Worm (Caenorhabditis elegans): ENCODE data around the gene zip-11.

The zip-11 gene

ce11 chrIV:3311243-3311642 is at the start of gene zip-11:
TSS of gene zip-11 (plus strand) at chrIV:3311276.
- peak; percentile 69 for TF ChIP-seq C34F6.9 (tag; optimal IDR thresholded peaks at IDR 0.05)
- TF ChIP-seq snpc-4 (tag; optimal IDR thresholded peaks at IDR 0.05) = no peak
- no peak for TF ChIP-seq R02D3.7 (tag; optimal IDR thresholded peaks at IDR 0.05)
- TF ChIP-seq unc-55 (GFP tag; optimal IDR thresholded peaks at IDR 0.05) = peak; percentile 63
- peak; percentile 44 for TF ChIP-seq lin-13 (GFP tag; optimal IDR thresholded peaks at IDR 0.05)
- TF ChIP-seq nhr-21 (tag; optimal IDR thresholded peaks at IDR 0.05) = peak; percentile 58
- TF ChIP-seq skn-1 (tag; optimal IDR thresholded peaks at IDR 0.05) = no peak
- no peak for TF ChIP-seq nhr-23 (tag; optimal IDR thresholded peaks at IDR 0.05)
- TF ChIP-seq mdl-1 (tag; optimal IDR thresholded peaks at IDR 0.05) = peak in 1 of 2 experiments; percentile 63
- TF ChIP-seq mbf-1 (tag; optimal IDR thresholded peaks at IDR 0.05) = no peak
- no peak for TF ChIP-seq lin-39 (tag; optimal IDR thresholded peaks at IDR 0.05)
- TF ChIP-seq elt-3 (tag; optimal IDR thresholded peaks at IDR 0.05) = no peak
- TF ChIP-seq sma-9 (GFP tag; optimal IDR thresholded peaks at IDR 0.05) = peak; percentile 43
- TF ChIP-seq sma-9 (tag; optimal IDR thresholded peaks at IDR 0.05) = no peak
- TF ChIP-seq nhr-10 (tag; optimal IDR thresholded peaks at IDR 0.05) = no peak
- TF ChIP-seq peb-1 (tag; optimal IDR thresholded peaks at IDR 0.05) = no peak
- no peak for TF ChIP-seq ZK546.5 (tag; optimal IDR thresholded peaks at IDR 0.05)
- peak; percentile 18 for TF ChIP-seq blmp-1 (tag; optimal IDR thresholded peaks at IDR 0.05; ENCODE audit: insufficient read depth)
- no peak for TF ChIP-seq unc-62 (GFP tag; optimal IDR thresholded peaks at IDR 0.05)
- TF ChIP-seq ama-1 (optimal IDR thresholded peaks at IDR 0.05) = no peak
- TF ChIP-seq fos-1 (tag; optimal IDR thresholded peaks at IDR 0.05) = peak; percentile 21
- TF ChIP-seq Y55F3AM.14 (GFP tag; optimal IDR thresholded peaks at IDR 0.05) = no peak
- peak; percentile 64 for TF ChIP-seq gmeb-1 (tag; optimal IDR thresholded peaks at IDR 0.05)
- TF ChIP-seq nhr-77 (tag; optimal IDR thresholded peaks at IDR 0.05) = no peak
- TF ChIP-seq nhr-11 (tag; optimal IDR thresholded peaks at IDR 0.05) = no peak
- peak; percentile 32 for TF ChIP-seq nhr-129 (tag; optimal IDR thresholded peaks at IDR 0.05)
- TF ChIP-seq nhr-25 (tag; optimal IDR thresholded peaks at IDR 0.05) = peak; percentile 54
- TF ChIP-seq lin-11 (tag; optimal IDR thresholded peaks at IDR 0.05) = no peak
- no peak for TF ChIP-seq ceh-82 (tag; optimal IDR thresholded peaks at IDR 0.05)
- no peak for TF ChIP-seq alr-1 (tag; optimal IDR thresholded peaks at IDR 0.05)
- no peak for TF ChIP-seq nhr-12 (tag; optimal IDR thresholded peaks at IDR 0.05)
- peak; percentile 51 to 77 for TF ChIP-seq lsy-2 (tag; optimal IDR thresholded peaks at IDR 0.05)
- TF ChIP-seq sma-3 (GFP tag; optimal IDR thresholded peaks at IDR 0.05) = peak; percentile 78
- TF ChIP-seq F13H6.1 (tag; optimal IDR thresholded peaks at IDR 0.05) = peak; percentile 64
- no peak for TF ChIP-seq sem-4 (tag; optimal IDR thresholded peaks at IDR 0.05)
- TF ChIP-seq unc-39 (tag; optimal IDR thresholded peaks at IDR 0.05) = no peak
- no peak for TF ChIP-seq ztf-1 (GFP tag; conservative IDR thresholded peaks at IDR 0.05)
- TF ChIP-seq nhr-6 (tag; optimal IDR thresholded peaks at IDR 0.05) = no peak
- TF ChIP-seq nhr-237 (tag; optimal IDR thresholded peaks at IDR 0.05) = no peak
- TF ChIP-seq elt-1 (tag; optimal IDR thresholded peaks at IDR 0.05) = no peak
- TF ChIP-seq ztf-4 (tag; optimal IDR thresholded peaks at IDR 0.05) = no peak
- no peak for TF ChIP-seq dmd-4 (tag; optimal IDR thresholded peaks at IDR 0.05)
- peak; percentile 13 for TF ChIP-seq crh-2 (tag; optimal IDR thresholded peaks at IDR 0.05)
- TF ChIP-seq ceh-16 (tag; optimal IDR thresholded peaks at IDR 0.05) = no peak
- TF ChIP-seq egl-27 (tag; optimal IDR thresholded peaks at IDR 0.05) = no peak
- no peak for TF ChIP-seq ztf-11 (tag; optimal IDR thresholded peaks at IDR 0.05)
- TF ChIP-seq mab-5 (tag; optimal IDR thresholded peaks at IDR 0.05) = peak; percentile 32
- TF ChIP-seq zag-1 (tag; optimal IDR thresholded peaks at IDR 0.05) = no peak
- no peak for TF ChIP-seq aly-2 (tag; optimal IDR thresholded peaks at IDR 0.05)
